Worm (Caenorhabditis elegans): ENCODE results near the gene K09E9.1.
A peak's percentile ranks its signal among the peaks of the same experiment; 100 is the strongest.

The K09E9.1 gene

ce11 chrX:15607498-15608019 lies 12.7 kb upstream of the K09E9.1 start, which contains the start of gene nipi-3 (continued):
- TF ChIP-seq pqm-1 (tag; optimal IDR thresholded peaks at IDR 0.05) = peak; percentile 30
- TF ChIP-seq C34B4.2 (tag; optimal IDR thresholded peaks at IDR 0.05) = no peak
- TF ChIP-seq fkh-4 (tag; optimal IDR thresholded peaks at IDR 0.05; ENCODE audit: borderline replicate concordance) = no peak
- TF ChIP-seq lin-13 (GFP tag; optimal IDR thresholded peaks at IDR 0.05) = peak; percentile 86
- peak; percentile 80 for TF ChIP-seq egl-13 (tag; optimal IDR thresholded peaks at IDR 0.05)
- peak; percentile 33 to 99 for TF ChIP-seq mdl-1 (tag; optimal IDR thresholded peaks at IDR 0.05)
- TF ChIP-seq lin-35 (GFP tag; optimal IDR thresholded peaks at IDR 0.05) = peak; percentile 71 to 85
- TF ChIP-seq dpl-1 (GFP tag; optimal IDR thresholded peaks at IDR 0.05) = peak; percentile 37 to 52 (median 39)
- TF ChIP-seq snpc-4 (tag; optimal IDR thresholded peaks at IDR 0.05) = peak; percentile 85
- TF ChIP-seq ceh-88 (GFP tag; IDR thresholded peaks at IDR 0.05) = no peak; the same call in 1 of the 2 replicates
- no peak for TF ChIP-seq alr-1 (tag; optimal IDR thresholded peaks at IDR 0.05; ENCODE audit: borderline replicate concordance)
- TF ChIP-seq unc-130 (tag; optimal IDR thresholded peaks at IDR 0.05) = peak; percentile 92
- TF ChIP-seq ama-1 (optimal IDR thresholded peaks at IDR 0.05) = no peak
- peak; percentile 83 for TF ChIP-seq tbx-2 (tag; optimal IDR thresholded peaks at IDR 0.05)
- no peak for TF ChIP-seq vab-15 (tag; optimal IDR thresholded peaks at IDR 0.05)
- TF ChIP-seq dsc-1 (tag; optimal IDR thresholded peaks at IDR 0.05) = peak; percentile 68
- no peak for TF ChIP-seq ceh-90 (tag; optimal IDR thresholded peaks at IDR 0.05)
- no peak for TF ChIP-seq tlp-1 (tag; optimal IDR thresholded peaks at IDR 0.05)
- TF ChIP-seq nhr-19 (GFP tag; conservative IDR thresholded peaks at IDR 0.05) = peak; percentile 85
- TF ChIP-seq snu-23 (GFP tag; optimal IDR thresholded peaks at IDR 0.05) = peak; percentile 94
- peak; percentile 90 for TF ChIP-seq nhr-47 (tag; optimal IDR thresholded peaks at IDR 0.05)
- TF ChIP-seq Y116A8C.19 (tag; optimal IDR thresholded peaks at IDR 0.05; ENCODE audit: borderline replicate concordance) = no peak
- peak; percentile 22 for TF ChIP-seq F16B12.6 (tag; optimal IDR thresholded peaks at IDR 0.05)
- TF ChIP-seq skn-1 (tag; optimal IDR thresholded peaks at IDR 0.05) = peak; percentile 98
- no peak for TF ChIP-seq ceh-63 (GFP tag; optimal IDR thresholded peaks at IDR 0.05)
- TF ChIP-seq irx-1 (tag; optimal IDR thresholded peaks at IDR 0.05) = peak; percentile 73
- peak in 5 of 6 experiments; percentile 39 to 98 (median 86) for TF ChIP-seq elt-3 (tag; optimal IDR thresholded peaks at IDR 0.05)
- no peak for TF ChIP-seq nhr-84 (tag; optimal IDR thresholded peaks at IDR 0.05)
- TF ChIP-seq nhr-77 (tag; optimal IDR thresholded peaks at IDR 0.05) = peak; percentile 93
- TF ChIP-seq aly-2 (tag; optimal IDR thresholded peaks at IDR 0.05) = peak; percentile 78
- TF ChIP-seq sup-37 (GFP tag; optimal IDR thresholded peaks at IDR 0.05) = peak; percentile 76
- TF ChIP-seq ceh-82 (tag; optimal IDR thresholded peaks at IDR 0.05) = peak; percentile 92 to 96 (median 94)
- TF ChIP-seq swsn-7 (tag; optimal IDR thresholded peaks at IDR 0.05) = peak; percentile 93
- peak; percentile 94 for TF ChIP-seq hpl-2 (GFP tag; optimal IDR thresholded peaks at IDR 0.05)
- no peak for TF ChIP-seq aha-1 (tag; optimal IDR thresholded peaks at IDR 0.05)
- peak; percentile 62 for TF ChIP-seq mef-2 (tag; optimal IDR thresholded peaks at IDR 0.05)
- no peak for TF ChIP-seq efl-3 (GFP tag; optimal IDR thresholded peaks at IDR 0.05)
- TF ChIP-seq egl-27 (tag; optimal IDR thresholded peaks at IDR 0.05) = peak; percentile 82 to 85

ce11 chrX:15608593-15608992 lies 11.7 kb upstream of the K09E9.1 start:
- TF ChIP-seq mef-2 (tag; optimal IDR thresholded peaks at IDR 0.05) (no peak), pqm-1 (tag; optimal IDR thresholded peaks at IDR 0.05) (no peak), snpc-4 (tag; optimal IDR thresholded peaks at IDR 0.05) (no peak), lir-3 (tag; optimal IDR thresholded peaks at IDR 0.05; ENCODE audit: poor library complexity) (no peak), C04F5.9 (tag; optimal IDR thresholded peaks at IDR 0.05) (no peak), ama-1 (optimal IDR thresholded peaks at IDR 0.05) (no peak), nhr-28 (tag; optimal IDR thresholded peaks at IDR 0.05) (no peak), sup-37 (GFP tag; optimal IDR thresholded peaks at IDR 0.05) (no peak), ceh-82 (tag; optimal IDR thresholded peaks at IDR 0.05) (no peak), zag-1 (tag; optimal IDR thresholded peaks at IDR 0.05) (no peak), unc-98 (GFP tag; IDR thresholded peaks at IDR 0.05) (no peak), hpl-2 (GFP tag; optimal IDR thresholded peaks at IDR 0.05) (no peak), mdl-1 (tag; optimal IDR thresholded peaks at IDR 0.05) (peak in 1 of 2 experiments; percentile 45), alr-1 (tag; optimal IDR thresholded peaks at IDR 0.05; ENCODE audit: borderline replicate concordance) (no peak), Y116A8C.19 (tag; optimal IDR thresholded peaks at IDR 0.05; ENCODE audit: borderline replicate concordance) (no peak), lin-15B (tag; optimal IDR thresholded peaks at IDR 0.05) (no peak), lsy-2 (tag; optimal IDR thresholded peaks at IDR 0.05) (peak in 1 of 2 experiments; percentile 33), elt-2 (tag; optimal IDR thresholded peaks at IDR 0.05) (no peak), nhr-20 (tag; optimal IDR thresholded peaks at IDR 0.05) (no peak), xbp-1 (tag; optimal IDR thresholded peaks at IDR 0.05) (no peak), elt-3 (tag; optimal IDR thresholded peaks at IDR 0.05) (no peak), ztf-11 (tag; optimal IDR thresholded peaks at IDR 0.05) (no peak), tlp-1 (tag; optimal IDR thresholded peaks at IDR 0.05) (no peak), nhr-11 (tag; optimal IDR thresholded peaks at IDR 0.05) (no peak), mep-1 (tag; optimal IDR thresholded peaks at IDR 0.05) (no peak), aly-2 (tag; optimal IDR thresholded peaks at IDR 0.05) (peak; percentile 4)

All from whole organism, L1 larva.